Fruit fly (Drosophila melanogaster): Measurements from ENCODE around the gene GILT2.

- peak; percentile 61 for TF ChIP-seq Hr83 (GFP tag; optimal IDR thresholded peaks at IDR 0.05; ENCODE audit: poor library complexity, severe bottlenecking)
- no peak for TF ChIP-seq Hr78 (GFP tag; optimal IDR thresholded peaks at IDR 0.05)
- peak; percentile 94 for TF ChIP-seq Rel (GFP tag; optimal IDR thresholded peaks at IDR 0.05)
- TF ChIP-seq Rel (tag; optimal IDR thresholded peaks at IDR 0.05): peak; percentile 84
- TF ChIP-seq pan (optimal IDR thresholded peaks at IDR 0.05): no peak
- peak; percentile 98 for TF ChIP-seq Dfd (GFP tag; optimal IDR thresholded peaks at IDR 0.05)
- TF ChIP-seq sv (GFP tag; optimal IDR thresholded peaks at IDR 0.05): peak; percentile 100
- TF ChIP-seq Vsx2 (GFP tag; optimal IDR thresholded peaks at IDR 0.05; ENCODE audit: partially characterized antibody): peak; percentile 68
- TF ChIP-seq h (GFP tag; optimal IDR thresholded peaks at IDR 0.05): peak; percentile 99
- peak; percentile 97 for TF ChIP-seq sage (GFP tag; optimal IDR thresholded peaks at IDR 0.05)
- TF ChIP-seq fru (GFP tag; optimal IDR thresholded peaks at IDR 0.05): peak; percentile 99
- TF ChIP-seq br (GFP tag; optimal IDR thresholded peaks at IDR 0.05): peak; percentile 99
- TF ChIP-seq ey (GFP tag; optimal IDR thresholded peaks at IDR 0.05): peak; percentile 99
- peak; percentile 98 for TF ChIP-seq woc (GFP tag; optimal IDR thresholded peaks at IDR 0.05)
- peak; percentile 91 for TF ChIP-seq Mio (GFP tag; optimal IDR thresholded peaks at IDR 0.05)
These were observed 9.1 kb upstream of the GILT2 start, which contains the start of gene CG31145 for dm6 chr3R:23669401-23670216.

Data from whole organism, wandering third instar larva.